Worm (Caenorhabditis elegans) whole organism, L1 larva: ENCODE results near the gene F31B9.4.

Experiments
- C04F5.9 ChIP-seq: sonication (generic microtip); optimal IDR thresholded peaks from 2 replicates; lab custom pipeline; 2016; ENCODE audit warnings: missing genetic modification characterization, missing compliant biosample characterization
- F16B12.6 ChIP-seq: fragments of 150-350 bp; optimal IDR thresholded peaks from 2 replicates; lab custom pipeline; 2014; ENCODE audit warnings: missing biosample characterization, missing genetic modification characterization
- Y116A8C.19 ChIP-seq: sonication (generic microtip); optimal IDR thresholded peaks from 2 replicates; lab custom pipeline; 2016; ENCODE audit warnings: missing compliant biosample characterization, missing genetic modification characterization, borderline replicate concordance
- ceh-8 ChIP-seq: fragments of 200-800 bp; sonication (Bioruptor generic); optimal IDR thresholded peaks from 2 replicates; lab custom pipeline; 2018; ENCODE audit warnings: mild to moderate bottlenecking, missing genetic modification characterization, moderate library complexity, missing compliant biosample characterization
- ceh-82 ChIP-seq, 3 experiments: fragments of 150-350 bp in 1 of 3; sonication (generic microtip) in 2 of 3; optimal IDR thresholded peaks; 2 replicates each; lab custom pipeline; 2014 to 2017; ENCODE audit warnings: missing biosample characterization in 3 of 3, missing genetic modification characterization in 3 of 3
- ceh-88 ChIP-seq: fragments of 200-800 bp; sonication (Bioruptor generic); IDR thresholded peaks from 2 replicates; pipeline ENCODE4 v1.3.6; 2022; ENCODE audit warnings: missing genetic modification characterization, missing compliant biosample characterization
- dpl-1 ChIP-seq, 3 experiments: fragments of 150-350 bp in 2 of 3; sonication (generic microtip) in 1 of 3; optimal IDR thresholded peaks; 2 replicates each; lab custom pipeline; 2014 to 2017; ENCODE audit warnings: missing biosample characterization in 3 of 3, missing genetic modification characterization in 3 of 3, missing genetic modification reagents in 3 of 3
- efl-1 ChIP-seq, 4 experiments: fragments of 150-350 bp; optimal IDR thresholded peaks in 3 of 4; peaks in 1 of 4; 1 replicate in 1 of 4; 2 replicates in 3 of 4; lab custom pipeline; 2014; ENCODE audit warnings: missing biosample characterization in 2 of 4, missing genetic modification characterization in 2 of 4, missing genetic modification reagents in 2 of 4
- egl-13 ChIP-seq: sonication (generic microtip); optimal IDR thresholded peaks from 2 replicates; lab custom pipeline; 2016; ENCODE audit warnings: missing genotype, missing genetic modification reagents, missing genetic modification characterization, missing compliant biosample characterization
- egl-27 ChIP-seq, 2 experiments: fragments of 150-350 bp in 1 of 2; sonication (generic microtip); optimal IDR thresholded peaks; 3 replicates each; lab custom pipeline; 2017 to 2018; ENCODE audit warnings: missing biosample characterization in 2 of 2, missing genetic modification characterization in 2 of 2, missing genetic modification reagents in 2 of 2
- elt-2 ChIP-seq: sonication (generic microtip); optimal IDR thresholded peaks from 2 replicates; lab custom pipeline; 2016; ENCODE audit warnings: missing genetic modification characterization, mild to moderate bottlenecking, inconsistent platforms, missing compliant biosample characterization, missing genetic modification reagents
- fkh-4 ChIP-seq: sonication (generic microtip); optimal IDR thresholded peaks from 2 replicates; lab custom pipeline; 2016; ENCODE audit warnings: missing compliant biosample characterization, missing genetic modification characterization, borderline replicate concordance
- fos-1 ChIP-seq: fragments of 150-350 bp; optimal IDR thresholded peaks from 2 replicates; lab custom pipeline; 2014; ENCODE audit warnings: missing biosample characterization, missing genetic modification characterization
- hlh-17 ChIP-seq: fragments of 200-800 bp; sonication (Bioruptor generic); optimal IDR thresholded peaks from 2 replicates; lab custom pipeline; 2018; ENCODE audit warnings: missing genetic modification characterization, mild to moderate bottlenecking, missing compliant biosample characterization, moderate library complexity, borderline replicate concordance
- isw-1 ChIP-seq: fragments of 200-800 bp; sonication (Bioruptor generic); IDR thresholded peaks from 2 replicates; pipeline ENCODE4 v1.3.6; 2022; ENCODE audit warnings: missing genetic modification characterization, missing compliant biosample characterization
- jun-1 ChIP-seq: fragments of 150-350 bp; optimal IDR thresholded peaks from 2 replicates; lab custom pipeline; 2014; ENCODE audit warnings: missing biosample characterization, missing genetic modification reagents, missing genetic modification characterization
- lin-14 ChIP-seq: fragments of 200-800 bp; sonication (Bioruptor generic); optimal IDR thresholded peaks from 2 replicates; lab custom pipeline; 2018; ENCODE audit warnings: mild to moderate bottlenecking, missing genetic modification characterization, moderate library complexity, missing compliant biosample characterization
- mdl-1 ChIP-seq, 2 experiments: fragments of 150-350 bp; optimal IDR thresholded peaks; 2 replicates each; lab custom pipeline; 2014 to 2017; ENCODE audit warnings: missing biosample characterization in 2 of 2, missing genetic modification characterization in 2 of 2, inconsistent platforms in 1 of 2
- mep-1 ChIP-seq: fragments of 150-350 bp; optimal IDR thresholded peaks from 2 replicates; lab custom pipeline; 2014; ENCODE audit warnings: missing biosample characterization, missing genetic modification characterization
- nhr-19 ChIP-seq: fragments of 200-800 bp; sonication (Bioruptor generic); conservative IDR thresholded peaks from 2 replicates; pipeline ENCODE4 v1.3.6; 2022; ENCODE audit warnings: missing genetic modification characterization, missing compliant biosample characterization
- nhr-47 ChIP-seq: sonication (generic microtip); optimal IDR thresholded peaks from 2 replicates; lab custom pipeline; 2016; ENCODE audit warnings: mild to moderate bottlenecking, missing genetic modification characterization, moderate library complexity, missing compliant biosample characterization
- nhr-84 ChIP-seq: sonication (generic microtip); optimal IDR thresholded peaks from 2 replicates; lab custom pipeline; 2017; ENCODE audit warnings: missing biosample characterization, missing genetic modification characterization
- nhr-90 ChIP-seq: sonication (generic microtip); optimal IDR thresholded peaks from 2 replicates; lab custom pipeline; 2016; ENCODE audit warnings: mild to moderate bottlenecking, missing genetic modification characterization, missing compliant biosample characterization; ENCODE audit not compliant: poor library complexity
- pax-3 ChIP-seq: fragments of 200-800 bp; sonication (Bioruptor generic); optimal IDR thresholded peaks from 2 replicates; lab custom pipeline; 2018; ENCODE audit warnings: mild to moderate bottlenecking, missing genetic modification characterization, moderate library complexity, missing compliant biosample characterization
- rnt-1 ChIP-seq: sonication (generic microtip); optimal IDR thresholded peaks from 2 replicates; lab custom pipeline; 2016; ENCODE audit warnings: mild to moderate bottlenecking, missing genetic modification characterization, moderate library complexity, missing compliant biosample characterization
- skn-1 ChIP-seq: fragments of 150-350 bp; optimal IDR thresholded peaks from 2 replicates; lab custom pipeline; 2014; ENCODE audit warnings: missing biosample characterization, missing genetic modification characterization
- snu-23 ChIP-seq: sonication (generic microtip); optimal IDR thresholded peaks from 2 replicates; lab custom pipeline; 2016; ENCODE audit warnings: missing genetic modification characterization, missing compliant biosample characterization
- sox-4 ChIP-seq: sonication (generic microtip); optimal IDR thresholded peaks from 2 replicates; lab custom pipeline; 2016; ENCODE audit warnings: missing genetic modification characterization, missing compliant biosample characterization
- sptf-1 ChIP-seq: fragments of 150-350 bp; optimal IDR thresholded peaks from 2 replicates; lab custom pipeline; 2014; ENCODE audit warnings: missing biosample characterization, missing genetic modification characterization
- sup-37 ChIP-seq: fragments of 200-800 bp; sonication (Bioruptor generic); optimal IDR thresholded peaks from 2 replicates; lab custom pipeline; 2018; ENCODE audit warnings: mild to moderate bottlenecking, missing genetic modification characterization, missing compliant biosample characterization
- unc-30 ChIP-seq: sonication (generic microtip); optimal IDR thresholded peaks from 2 replicates; lab custom pipeline; 2017; ENCODE audit warnings: missing biosample characterization, missing genetic modification characterization
- unc-62 ChIP-seq: fragments of 150-350 bp; optimal IDR thresholded peaks from 2 replicates; lab custom pipeline; 2014; ENCODE audit warnings: missing biosample characterization, missing genetic modification reagents, missing genetic modification characterization
- unc-98 ChIP-seq: fragments of 200-800 bp; sonication (Bioruptor generic); IDR thresholded peaks from 2 replicates; pipeline ENCODE4 v1.3.6; 2022; ENCODE audit warnings: missing genetic modification characterization, missing compliant biosample characterization
- zag-1 ChIP-seq: fragments of 150-350 bp; optimal IDR thresholded peaks from 2 replicates; lab custom pipeline; 2014; ENCODE audit warnings: missing biosample characterization, missing genetic modification characterization
- ztf-11 ChIP-seq, 2 experiments: sonication (generic microtip); optimal IDR thresholded peaks; 2 replicates each; lab custom pipeline; 2016 to 2017; ENCODE audit warnings: missing genetic modification characterization in 2 of 2, missing biosample characterization in 1 of 2, missing compliant biosample characterization in 1 of 2
- ztf-4 ChIP-seq: fragments of 150-350 bp; optimal IDR thresholded peaks from 2 replicates; lab custom pipeline; 2014; ENCODE audit warnings: missing biosample characterization, missing genetic modification characterization

F31B9.4 gene

DNA sequence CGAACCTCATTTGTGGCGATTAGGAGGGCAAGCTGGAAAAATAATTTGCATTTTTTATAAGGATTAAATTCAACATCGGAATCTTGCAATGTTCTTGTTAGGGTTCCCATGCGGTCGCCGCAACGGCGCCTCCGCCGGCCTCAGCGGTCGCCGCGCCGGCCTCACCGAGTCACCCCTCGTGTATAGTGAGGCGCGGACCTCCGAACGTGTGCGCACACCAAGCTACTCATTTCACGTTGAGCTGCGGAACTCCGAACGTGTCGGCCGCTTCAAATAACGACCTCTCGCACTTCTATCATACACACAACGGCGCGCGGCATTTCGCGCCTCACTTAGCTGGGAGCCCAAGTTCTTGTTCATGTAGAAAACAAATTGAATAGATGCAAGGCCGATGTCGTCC is 21.0 kb upstream of the F31B9.4 start:
- TF ChIP-seq nhr-47 (no peak), ztf-11 (tag; optimal IDR thresholded peaks at IDR 0.05; lab: Kevin White, UChicago) (no peak), zag-1 (no peak), mdl-1 (tag; optimal IDR thresholded peaks at IDR 0.05; lab: Kevin White, UChicago) (no peak), skn-1 (tag; lab: Kevin White, UChicago) (no peak), snu-23 (GFP tag; lab: Kevin White, UChicago) (no peak), F16B12.6 (tag; lab: Kevin White, UChicago) (no peak), fkh-4 (tag; lab: Kevin White, UChicago) (no peak), jun-1 (tag; lab: Kevin White, UChicago) (no peak), ceh-82 (tag; optimal IDR thresholded peaks at IDR 0.05; lab: Kevin White, UChicago) (no peak), lin-14 (no peak), egl-13 (tag; lab: Kevin White, UChicago) (no peak), elt-2 (no peak), hlh-17 (GFP tag; lab: Kevin White, UChicago) (no peak), nhr-84 (tag; lab: Kevin White, UChicago) (no peak), fos-1 (tag; lab: Kevin White, UChicago) (no peak), Y116A8C.19 (tag; lab: Kevin White, UChicago) (no peak), ztf-4 (tag; lab: Kevin White, UChicago) (no peak), mep-1 (no peak), dpl-1 (GFP tag; optimal IDR thresholded peaks at IDR 0.05; lab: Kevin White, UChicago) (no peak)

DNA sequence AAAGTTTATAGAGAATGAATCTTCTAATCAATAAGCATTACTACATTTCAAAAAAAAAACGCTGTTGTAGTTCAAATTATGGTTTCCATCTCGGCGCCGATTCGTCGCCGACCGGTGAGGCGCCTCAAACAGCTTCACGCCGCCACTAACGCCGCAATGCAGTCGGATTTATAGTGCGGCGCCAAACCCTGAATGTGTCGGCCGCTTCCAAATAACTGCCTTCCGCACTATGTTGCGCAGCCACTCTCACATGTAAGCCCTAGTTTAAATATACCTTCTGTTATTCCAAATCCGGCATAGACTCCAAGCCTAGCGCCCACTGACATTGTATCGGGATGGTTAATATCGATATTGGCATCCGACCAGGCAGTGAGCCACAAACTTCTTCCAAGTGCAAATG is 16.0 kb upstream of the F31B9.4 start:
- TF ChIP-seq jun-1 (tag; lab: Kevin White, UChicago) (no peak), unc-98 (GFP tag; lab: Robert Waterston, UW) (no peak), ceh-88 (no peak), C04F5.9 (tag; lab: Kevin White, UChicago) (no peak), nhr-90 (no peak), nhr-47 (no peak), nhr-84 (tag; lab: Kevin White, UChicago) (no peak), mdl-1 (tag; optimal IDR thresholded peaks at IDR 0.05; lab: Kevin White, UChicago) (no peak), isw-1 (GFP tag; lab: Robert Waterston, UW) (no peak), egl-27 (tag; optimal IDR thresholded peaks at IDR 0.05; lab: Kevin White, UChicago) (no peak)

DNA sequence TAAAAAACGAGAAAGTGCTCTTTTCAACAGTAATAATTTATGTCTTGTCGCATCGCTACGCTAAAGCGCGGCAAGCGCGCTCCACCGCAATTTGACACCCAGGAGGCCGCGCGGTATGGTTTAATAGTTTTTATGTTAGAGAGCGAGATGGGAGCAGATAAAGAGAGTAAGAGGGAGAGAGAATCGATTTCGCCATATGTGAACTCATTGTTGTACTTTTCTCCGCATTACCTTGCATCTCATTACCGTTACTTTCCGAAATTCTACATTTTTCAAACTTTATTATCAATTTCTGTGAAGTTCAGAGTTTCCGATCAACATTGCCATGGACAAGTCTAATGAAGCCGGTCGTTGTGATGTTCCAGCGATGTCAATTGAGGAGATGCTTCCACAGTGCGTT is 6.5 kb upstream of the F31B9.4 start, which contains the start of gene F31B9.3:
Gene F31B9.3 (plus strand): TSS at position 301 of the 400 bp plus-strand sequence.
- no peak for TF ChIP-seq jun-1 (tag; lab: Kevin White, UChicago)

- TF ChIP-seq unc-62 (GFP tag; lab: Kevin White, UChicago) (no peak), pax-3 (tag; lab: Kevin White, UChicago) (no peak), ceh-8 (GFP tag; lab: Kevin White, UChicago) (no peak), sptf-1 (tag; lab: Kevin White, UChicago) (no peak), unc-30 (tag; lab: Kevin White, UChicago) (no peak), nhr-19 (GFP tag; lab: Robert Waterston, UW) (no peak), sup-37 (GFP tag; lab: Kevin White, UChicago) (no peak), sox-4 (tag; lab: Kevin White, UChicago) (no peak)
- TF ChIP-seq, all 84 proteins: peak for 0
These were observed 2.5 kb upstream of the F31B9.4 start, which contains the start of gene F31B9.7 for ce11 chrX:15919372-15919771. F31B9.7 (plus strand) TSS chrX:15919672.

ce11 chrX:15915774-15916173 is 1.1 kb downstream of the F31B9.4 start:
- TF ChIP-seq rnt-1 (tag; lab: Kevin White, UChicago): no peak
- no peak for TF ChIP-seq efl-1 (optimal IDR thresholded peaks at IDR 0.05; lab: Kevin White, UChicago)
- peak in 1 of 2 experiments; percentile 9 for TF ChIP-seq efl-1 (GFP tag; optimal IDR thresholded peaks at IDR 0.05 in 1 of 2; lab: Kevin White, UChicago)
- TF ChIP-seq, all 84 proteins: peak for 1
